Fruit fly (Drosophila melanogaster): ENCODE data around the gene CG13946.
A peak's percentile ranks its signal among the peaks of the same experiment; 100 is the strongest.

CG13946 gene

dm6 chr2L:821242-821985, 45.1 kb downstream of the CG13946 start, which contains the start of gene CG3662:
Gene CG3662 (plus strand): TSS chr2L:821289.
- TF ChIP-seq lmd (GFP tag; IDR thresholded peaks at IDR 0.05) = no peak
- peak in 1 of 2 experiments; percentile 6 for TF ChIP-seq dpn (GFP tag; optimal IDR thresholded peaks at IDR 0.05)
- TF ChIP-seq CG12769 (tag; optimal IDR thresholded peaks at IDR 0.05) = no peak
- TF ChIP-seq ro (GFP tag; IDR thresholded peaks at IDR 0.05) = no peak
- TF ChIP-seq fd3F (GFP tag; optimal IDR thresholded peaks at IDR 0.05) = no peak
- peak; percentile 46 for TF ChIP-seq Sin3A (optimal IDR thresholded peaks at IDR 0.05)
- TF ChIP-seq CG1529 (GFP tag; optimal IDR thresholded peaks at IDR 0.05) = no peak
- no peak for TF ChIP-seq CG11456 (GFP tag; IDR thresholded peaks at IDR 0.05)
- TF ChIP-seq Elba2 (GFP tag; optimal IDR thresholded peaks at IDR 0.05) = no peak
- TF ChIP-seq CG11504 (tag; optimal IDR thresholded peaks at IDR 0.05) = peak; percentile 46
- peak; percentile 54 for TF ChIP-seq Dref (GFP tag; IDR thresholded peaks at IDR 0.05)
- no peak for TF ChIP-seq B-H1 (GFP tag; IDR thresholded peaks at IDR 0.05)
- peak; percentile 11 for TF ChIP-seq p53 (GFP tag; optimal IDR thresholded peaks at IDR 0.05)
- peak; percentile 98 for TF ChIP-seq Dp (GFP tag; optimal IDR thresholded peaks at IDR 0.05)
- TF ChIP-seq fu2 (GFP tag; optimal IDR thresholded peaks at IDR 0.05) = no peak
- TF ChIP-seq Sry-δ (GFP tag; optimal IDR thresholded peaks at IDR 0.05) = peak; percentile 49
- no peak for TF ChIP-seq CG8478 (optimal IDR thresholded peaks at IDR 0.05)
- peak; percentile 55 for TF ChIP-seq CG10267 (tag; optimal IDR thresholded peaks at IDR 0.05)
- TF ChIP-seq Ets65A (GFP tag) = no peak
- no peak for TF ChIP-seq wdn (GFP tag; IDR thresholded peaks at IDR 0.05)
- TF ChIP-seq CG14965 (GFP tag; optimal IDR thresholded peaks at IDR 0.05; ENCODE audit: borderline replicate concordance) = no peak
- no peak for TF ChIP-seq lola (GFP tag; optimal IDR thresholded peaks at IDR 0.05)
- no peak for TF ChIP-seq CG4404 (GFP tag; IDR thresholded peaks at IDR 0.05)
- TF ChIP-seq sc (optimal IDR thresholded peaks at IDR 0.05) = no peak
- no peak for TF ChIP-seq sc (GFP tag; optimal IDR thresholded peaks at IDR 0.05)
- no peak for TF ChIP-seq ara (GFP tag; IDR thresholded peaks at IDR 0.05)
- TF ChIP-seq CG11085 (GFP tag; IDR thresholded peaks at IDR 0.05) = no peak
- no peak for TF ChIP-seq az2 (GFP tag; optimal IDR thresholded peaks at IDR 0.05)
- TF ChIP-seq CG4282 (GFP tag; optimal IDR thresholded peaks at IDR 0.05) = no peak
- TF ChIP-seq tio (GFP tag; optimal IDR thresholded peaks at IDR 0.05) = no peak
- TF ChIP-seq CG10462 (GFP tag; optimal IDR thresholded peaks at IDR 0.05) = no peak
- TF ChIP-seq kay (GFP tag; optimal IDR thresholded peaks at IDR 0.05) = no peak
- no peak for TF ChIP-seq Nf-YA (GFP tag; IDR thresholded peaks at IDR 0.05)
- TF ChIP-seq CG12391 (tag; optimal IDR thresholded peaks at IDR 0.05) = peak; percentile 17
- no peak for TF ChIP-seq Nf-YB (GFP tag; optimal IDR thresholded peaks at IDR 0.05)
- no peak for TF ChIP-seq Aef1 (GFP tag; IDR thresholded peaks at IDR 0.05)
- TF ChIP-seq CG17912 (GFP tag; optimal IDR thresholded peaks at IDR 0.05) = no peak
- TF ChIP-seq CG33213 (GFP tag; optimal IDR thresholded peaks at IDR 0.05) = peak; percentile 22
- peak; percentile 18 for TF ChIP-seq grn (GFP tag; optimal IDR thresholded peaks at IDR 0.05)
- peak; percentile 52 for TF ChIP-seq BEAF-32 (GFP tag; optimal IDR thresholded peaks at IDR 0.05)
- TF ChIP-seq Dip2 (GFP tag; IDR thresholded peaks at IDR 0.05) = no peak
- TF ChIP-seq CG10543 (GFP tag; optimal IDR thresholded peaks at IDR 0.05) = no peak
- no peak for TF ChIP-seq ash1 (GFP tag; optimal IDR thresholded peaks at IDR 0.05)
- TF ChIP-seq maf-S (GFP tag; optimal IDR thresholded peaks at IDR 0.05) = no peak
- TF ChIP-seq bowl (GFP tag; IDR thresholded peaks at IDR 0.05) = no peak
- no peak for TF ChIP-seq pho (GFP tag; optimal IDR thresholded peaks at IDR 0.05)
- no peak for TF ChIP-seq Lim3 (GFP tag; IDR thresholded peaks at IDR 0.05)
- no peak for TF ChIP-seq CG33557 (GFP tag; optimal IDR thresholded peaks at IDR 0.05)
- TF ChIP-seq CG10565 (GFP tag; optimal IDR thresholded peaks at IDR 0.05) = no peak
- no peak for TF ChIP-seq org-1 (GFP tag; optimal IDR thresholded peaks at IDR 0.05)
- no peak for TF ChIP-seq CG9727 (GFP tag; optimal IDR thresholded peaks at IDR 0.05)
- peak; percentile 9 for TF ChIP-seq MTF-1 (GFP tag; optimal IDR thresholded peaks at IDR 0.05; ENCODE audit: borderline replicate concordance)

All from whole organism, embryonic.